Worm (Caenorhabditis elegans) whole organism, young adult: Measurements from ENCODE around the gene W01C8.1.

Experiments
- B0336.3 ChIP-seq: fragments of 200-800 bp; sonication (Bioruptor generic); IDR thresholded peaks from 2 replicates; pipeline ENCODE4 v1.3.6; 2022; ENCODE audit warnings: missing genetic modification characterization, missing compliant biosample characterization
- Y79H2A.3 ChIP-seq: fragments of 200-800 bp; sonication (Bioruptor generic); conservative IDR thresholded peaks from 2 replicates; pipeline ENCODE4 v1.3.6; 2022; ENCODE audit warnings: missing genetic modification reagents, missing genetic modification characterization, missing compliant biosample characterization
- ama-1 ChIP-seq, 3 experiments: fragments of 150-350 bp in 1 of 3; sonication (generic microtip) in 2 of 3; optimal IDR thresholded peaks; 2 replicates each; lab custom pipeline; 2014 to 2018; ENCODE audit warnings: missing biosample characterization in 2 of 3, missing genetic modification characterization in 2 of 3, missing genetic modification reagents in 2 of 3
- chd-7 ChIP-seq: sonication (generic microtip); optimal IDR thresholded peaks from 2 replicates; lab custom pipeline; 2016; ENCODE audit warnings: mild to moderate bottlenecking, missing genetic modification characterization, moderate library complexity, missing compliant biosample characterization
- lin-40 ChIP-seq: sonication (generic microtip); optimal IDR thresholded peaks from 2 replicates; lab custom pipeline; 2016; ENCODE audit warnings: missing genetic modification characterization, mild to moderate bottlenecking, missing compliant biosample characterization, missing genotype, missing genetic modification reagents
- nhr-90 ChIP-seq: sonication (generic microtip); optimal IDR thresholded peaks from 2 replicates; lab custom pipeline; 2016; ENCODE audit warnings: missing genotype, mild to moderate bottlenecking, missing genetic modification characterization, missing compliant biosample characterization
- rec-8 ChIP-seq, 2 experiments: sonication (generic microtip); optimal IDR thresholded peaks; 2 replicates each; lab custom pipeline; 2016; ENCODE audit warnings: mild to moderate bottlenecking in 2 of 2, missing genetic modification characterization in 2 of 2, missing genetic modification reagents in 2 of 2, missing genotype in 2 of 2, missing biosample characterization in 1 of 2, missing compliant biosample characterization in 1 of 2, moderate library complexity in 1 of 2

ce11 chrX:5672615-5673014, 19.6 kb upstream of the W01C8.1 start:
- no peak for TF ChIP-seq Y79H2A.3 (GFP tag; lab: Robert Waterston, UW)
- no peak for TF ChIP-seq rec-8 (tag; optimal IDR thresholded peaks at IDR 0.05; lab: Kevin White, UChicago)
- no peak for TF ChIP-seq nhr-90 (tag; lab: Kevin White, UChicago)
- TF ChIP-seq ama-1 (optimal IDR thresholded peaks at IDR 0.05; lab: Kevin White, UChicago): no peak
- no peak for TF ChIP-seq ama-1 (GFP tag; optimal IDR thresholded peaks at IDR 0.05; lab: Kevin White, UChicago)
- TF ChIP-seq B0336.3: no peak
- TF ChIP-seq chd-7 (tag; lab: Kevin White, UChicago): no peak
- no peak for TF ChIP-seq lin-40 (tag; lab: Kevin White, UChicago)
